Fruit fly (Drosophila melanogaster): Measurements from ENCODE around the gene CG14683.
A peak's percentile ranks its signal among the peaks of the same experiment; 100 is the strongest.

CG14683 gene

dm6 chr3R:10679911-10680310 lies 16.5 kb upstream of the CG14683 start:
- no peak for TF ChIP-seq Rel (GFP tag; optimal IDR thresholded peaks at IDR 0.05)
- TF ChIP-seq Rel (tag; optimal IDR thresholded peaks at IDR 0.05): no peak
- TF ChIP-seq Hr83 (GFP tag; optimal IDR thresholded peaks at IDR 0.05; ENCODE audit: poor library complexity, severe bottlenecking): no peak
- no peak for TF ChIP-seq Hr78 (GFP tag; optimal IDR thresholded peaks at IDR 0.05)
- no peak for TF ChIP-seq Dfd (GFP tag; optimal IDR thresholded peaks at IDR 0.05)
- TF ChIP-seq Hnf4 (GFP tag; optimal IDR thresholded peaks at IDR 0.05): no peak
- no peak for TF ChIP-seq br (GFP tag; optimal IDR thresholded peaks at IDR 0.05)
- no peak for TF ChIP-seq rgr (GFP tag; optimal IDR thresholded peaks at IDR 0.05)
- TF ChIP-seq GATAd (GFP tag; optimal IDR thresholded peaks at IDR 0.05): no peak
- TF ChIP-seq sage (GFP tag; optimal IDR thresholded peaks at IDR 0.05): no peak
- TF ChIP-seq CG32264 (GFP tag; optimal IDR thresholded peaks at IDR 0.05): no peak
- no peak for TF ChIP-seq Dif (GFP tag; optimal IDR thresholded peaks at IDR 0.05; ENCODE audit: partially characterized antibody)
- no peak for TF ChIP-seq N (GFP tag; optimal IDR thresholded peaks at IDR 0.05)
- no peak for TF ChIP-seq OdsH (GFP tag; optimal IDR thresholded peaks at IDR 0.05)
- TF ChIP-seq foxo (GFP tag; optimal IDR thresholded peaks at IDR 0.05): no peak
- TF ChIP-seq Myc (optimal IDR thresholded peaks at IDR 0.05): no peak
- TF ChIP-seq CG9705 (GFP tag; optimal IDR thresholded peaks at IDR 0.05): no peak
- TF ChIP-seq ey (GFP tag; optimal IDR thresholded peaks at IDR 0.05): no peak
- no peak for TF ChIP-seq Jra (GFP tag; optimal IDR thresholded peaks at IDR 0.05)

- TF ChIP-seq dsf (GFP tag; optimal IDR thresholded peaks at IDR 0.05; ENCODE audit: borderline replicate concordance) (no peak), Hnf4 (GFP tag; optimal IDR thresholded peaks at IDR 0.05) (peak; percentile 78), GATAd (GFP tag; optimal IDR thresholded peaks at IDR 0.05) (no peak), OdsH (GFP tag; optimal IDR thresholded peaks at IDR 0.05) (peak; percentile 91), Myc (optimal IDR thresholded peaks at IDR 0.05) (no peak), HLH106 (tag; optimal IDR thresholded peaks at IDR 0.05) (peak; percentile 60), CrebA (GFP tag; optimal IDR thresholded peaks at IDR 0.05; ENCODE audit: borderline replicate concordance) (peak; percentile 32), h (GFP tag; optimal IDR thresholded peaks at IDR 0.05) (peak; percentile 90), Jra (GFP tag; optimal IDR thresholded peaks at IDR 0.05) (no peak), Abd-B (GFP tag; optimal IDR thresholded peaks at IDR 0.05) (no peak), CG32264 (GFP tag; optimal IDR thresholded peaks at IDR 0.05) (peak; percentile 81), lola (GFP tag; optimal IDR thresholded peaks at IDR 0.05) (no peak), CG9705 (GFP tag; optimal IDR thresholded peaks at IDR 0.05) (no peak), foxo (GFP tag; optimal IDR thresholded peaks at IDR 0.05) (peak; percentile 36 to 88), dl (GFP tag; optimal IDR thresholded peaks at IDR 0.05; ENCODE audit: insufficient read depth in 1 of 2, partially characterized antibody in 2 of 2) (no peak), Hr83 (GFP tag; optimal IDR thresholded peaks at IDR 0.05; ENCODE audit: poor library complexity, severe bottlenecking) (no peak), pan (optimal IDR thresholded peaks at IDR 0.05) (no peak), Dif (GFP tag; optimal IDR thresholded peaks at IDR 0.05; ENCODE audit: partially characterized antibody) (no peak), Hr78 (GFP tag; optimal IDR thresholded peaks at IDR 0.05) (no peak), psq (GFP tag; optimal IDR thresholded peaks at IDR 0.05) (peak; percentile 72), tai (GFP tag; optimal IDR thresholded peaks at IDR 0.05) (peak; percentile 36), woc (GFP tag; optimal IDR thresholded peaks at IDR 0.05) (peak; percentile 77), N (GFP tag; optimal IDR thresholded peaks at IDR 0.05) (no peak), Sp1 (GFP tag; optimal IDR thresholded peaks at IDR 0.05) (peak; percentile 41), Dfd (GFP tag; optimal IDR thresholded peaks at IDR 0.05) (no peak), Rel (GFP tag; optimal IDR thresholded peaks at IDR 0.05) (peak; percentile 65), Rel (tag; optimal IDR thresholded peaks at IDR 0.05) (no peak), jim (GFP tag; optimal IDR thresholded peaks at IDR 0.05) (no peak), ey (GFP tag; optimal IDR thresholded peaks at IDR 0.05) (peak; percentile 87), sage (GFP tag; optimal IDR thresholded peaks at IDR 0.05) (peak; percentile 52), Vsx2 (GFP tag; optimal IDR thresholded peaks at IDR 0.05; ENCODE audit: partially characterized antibody) (no peak), fru (GFP tag; optimal IDR thresholded peaks at IDR 0.05) (peak; percentile 87), Mio (GFP tag; optimal IDR thresholded peaks at IDR 0.05) (peak; percentile 68), dmrt93B (GFP tag; optimal IDR thresholded peaks at IDR 0.05) (peak; percentile 55), usp (GFP tag; optimal IDR thresholded peaks at IDR 0.05) (no peak), br (GFP tag; optimal IDR thresholded peaks at IDR 0.05) (peak; percentile 90), sv (GFP tag; optimal IDR thresholded peaks at IDR 0.05) (peak; percentile 93), rgr (GFP tag; optimal IDR thresholded peaks at IDR 0.05) (peak; percentile 89), brk (GFP tag; optimal IDR thresholded peaks at IDR 0.05) (peak; percentile 29)
Observed at dm6 chr3R:10680825-10681681, 15.4 kb upstream of the CG14683 start, which contains the start of gene Phyhd1. Gene Phyhd1 (minus strand): TSS chr3R:10680925.

Data from whole organism, wandering third instar larva.